Worm (Caenorhabditis elegans) whole organism, early embryonic: ENCODE data around the gene F57F4.2.

Source experiments
- ama-1 ChIP-seq: fragments of 150-350 bp; optimal IDR thresholded peaks from 2 replicates; lab custom pipeline; 2014
- ceh-13 ChIP-seq: fragments of 200-800 bp; sonication (Bioruptor generic); optimal IDR thresholded peaks from 2 replicates; lab custom pipeline; 2018; ENCODE audit warnings: mild to moderate bottlenecking, missing genetic modification characterization, missing compliant biosample characterization
- ceh-36 ChIP-seq: sonication (generic microtip); optimal IDR thresholded peaks from 2 replicates; lab custom pipeline; 2016; ENCODE audit warnings: missing genetic modification characterization, inconsistent platforms, missing compliant biosample characterization
- ets-7 ChIP-seq: sonication (generic microtip); optimal IDR thresholded peaks from 2 replicates; lab custom pipeline; 2016; ENCODE audit warnings: missing genotype, missing genetic modification characterization, missing compliant biosample characterization
- hmg-4 ChIP-seq: fragments of 200-800 bp; sonication (Bioruptor generic); optimal IDR thresholded peaks from 2 replicates; lab custom pipeline; 2018; ENCODE audit warnings: mild to moderate bottlenecking, missing genetic modification characterization, missing compliant biosample characterization
- hnd-1 ChIP-seq: sonication (generic microtip); optimal IDR thresholded peaks from 2 replicates; lab custom pipeline; 2016; ENCODE audit warnings: missing genetic modification characterization, missing compliant biosample characterization
- pes-1 ChIP-seq: fragments of 200-800 bp; sonication (Bioruptor generic); IDR thresholded peaks from 2 replicates; pipeline ENCODE4 v1.3.6; 2022; ENCODE audit warnings: missing genetic modification reagents, missing genetic modification characterization, missing compliant biosample characterization
- sea-1 ChIP-seq: fragments of 200-800 bp; sonication (Bioruptor generic); conservative IDR thresholded peaks from 2 replicates; pipeline ENCODE4 v1.3.6; 2022; ENCODE audit warnings: missing genetic modification characterization, missing compliant biosample characterization
- tbx-11 ChIP-seq: fragments of 200-800 bp; sonication (Bioruptor generic); IDR thresholded peaks from 2 replicates; pipeline ENCODE4 v1.3.6; 2022; ENCODE audit warnings: missing genetic modification characterization, missing compliant biosample characterization
- tbx-37 ChIP-seq: fragments of 200-800 bp; sonication (Bioruptor generic); conservative IDR thresholded peaks from 2 replicates; pipeline ENCODE4 v1.3.6; 2022; ENCODE audit warnings: missing genetic modification reagents, missing genetic modification characterization, missing compliant biosample characterization
- tra-4 ChIP-seq: sonication (generic microtip); optimal IDR thresholded peaks from 2 replicates; lab custom pipeline; 2017; ENCODE audit warnings: missing genetic modification characterization, missing compliant biosample characterization

DNA sequence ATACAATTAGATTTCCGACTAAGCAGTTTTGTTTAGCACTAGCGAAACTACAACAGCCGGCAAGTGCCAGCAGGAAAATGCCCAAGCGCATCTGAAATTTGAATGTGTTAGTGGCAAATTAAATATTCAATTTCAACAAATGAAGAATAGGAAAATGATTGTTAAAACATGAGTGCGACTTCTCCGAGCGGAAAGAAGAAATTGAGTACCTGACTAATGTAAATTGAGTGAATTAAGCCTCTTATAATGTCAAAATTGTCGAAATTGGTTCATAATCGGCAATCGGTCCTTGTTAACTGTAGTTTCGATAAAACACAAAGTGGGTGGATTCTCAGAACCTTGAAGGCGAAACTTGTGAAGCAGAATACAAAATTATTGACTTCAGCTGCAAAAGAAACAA, 10.3 kb upstream of the F57F4.2 start, which contains the start of gene gfi-1:
- TF ChIP-seq ama-1: no peak
- TF ChIP-seq ets-7 (tag; lab: Kevin White, UChicago): no peak
- TF ChIP-seq ceh-36 (tag; lab: Kevin White, UChicago): no peak
- TF ChIP-seq tbx-37 (GFP tag; lab: Robert Waterston, UW): no peak
- no peak for TF ChIP-seq sea-1 (GFP tag; lab: Robert Waterston, UW)
- no peak for TF ChIP-seq pes-1 (GFP tag; lab: Robert Waterston, UW)
- TF ChIP-seq hmg-4: no peak
- no peak for TF ChIP-seq tbx-11 (GFP tag; lab: Robert Waterston, UW)
- no peak for TF ChIP-seq hnd-1 (tag; lab: Kevin White, UChicago)
- no peak for TF ChIP-seq tra-4 (tag; lab: Kevin White, UChicago)
- no peak for TF ChIP-seq ceh-13 (GFP tag; lab: Kevin White, UChicago)
